Fruit fly (Drosophila melanogaster) whole organism, embryonic: ENCODE data around the gene CG7970.

Experiments
- Adf1 ChIP-seq: fragments of 200-800 bp; sonication (Bioruptor generic); IDR thresholded peaks from 2 replicates; pipeline ENCODE4 v1.3.6; 2022; ENCODE audit warnings: missing biosample characterization, missing genetic modification characterization
- Awh ChIP-seq: fragments of 200-800 bp; sonication (Bioruptor generic); IDR thresholded peaks from 2 replicates; pipeline ENCODE4, ENCODE4 v1.3.6; 2022; ENCODE audit warnings: missing biosample characterization, missing genetic modification characterization
- B-H1 ChIP-seq: fragments of 200-800 bp; sonication (Bioruptor generic); IDR thresholded peaks from 3 replicates; pipeline ENCODE4 v1.3.6; 2022; ENCODE audit warnings: missing biosample characterization, missing genetic modification characterization
- Blimp-1 ChIP-seq: fragments of 200-800 bp; sonication (Bioruptor generic); optimal IDR thresholded peaks from 3 replicates; lab custom pipeline; 2018; ENCODE audit warnings: missing biosample characterization, missing genetic modification characterization, mild to moderate bottlenecking, moderate library complexity, missing genetic modification reagents
- BtbVII ChIP-seq: fragments of 200-800 bp; sonication (Bioruptor generic); optimal IDR thresholded peaks from 3 replicates; lab custom pipeline; 2017; ENCODE audit warnings: missing biosample characterization, mild to moderate bottlenecking, missing genetic modification characterization
- Bteb2 ChIP-seq: fragments of 200-800 bp; sonication (Bioruptor generic); optimal IDR thresholded peaks from 2 replicates; lab custom pipeline; 2016; ENCODE audit warnings: missing biosample characterization, missing genetic modification characterization
- CG10147 ChIP-seq: fragments of 200-800 bp; sonication (Bioruptor generic); optimal IDR thresholded peaks from 2 replicates; lab custom pipeline; 2019; ENCODE audit warnings: missing biosample characterization, mild to moderate bottlenecking, missing genetic modification characterization, moderate library complexity
- CG11560 ChIP-seq: fragments of 200-800 bp; sonication (Bioruptor generic); IDR thresholded peaks from 3 replicates; pipeline ENCODE4 v1.3.6; 2022; ENCODE audit warnings: missing biosample characterization, missing genetic modification characterization
- CG14710 ChIP-seq: fragments of 200-800 bp; sonication (Bioruptor generic); optimal IDR thresholded peaks from 3 replicates; lab custom pipeline; 2019; ENCODE audit warnings: missing biosample characterization, mild to moderate bottlenecking, missing genetic modification characterization, moderate library complexity
- CG1529 ChIP-seq: fragments of 200-800 bp; sonication (Bioruptor generic); optimal IDR thresholded peaks from 3 replicates; lab custom pipeline; 2018; ENCODE audit warnings: missing biosample characterization, missing genetic modification characterization
- CG1603 ChIP-seq: fragments of 200-800 bp; sonication (Bioruptor generic); optimal IDR thresholded peaks from 2 replicates; lab custom pipeline; 2019; ENCODE audit warnings: missing biosample characterization, mild to moderate bottlenecking, missing genetic modification characterization, moderate library complexity
- CG18476 ChIP-seq: fragments of 200-800 bp; sonication (Bioruptor generic); optimal IDR thresholded peaks from 2 replicates; lab custom pipeline; 2016; ENCODE audit warnings: missing biosample characterization, mild to moderate bottlenecking, missing genetic modification characterization
- CG2202 ChIP-seq: fragments of 200-800 bp; sonication (Bioruptor generic); optimal IDR thresholded peaks from 2 replicates; lab custom pipeline; 2018; ENCODE audit warnings: missing biosample characterization, mild to moderate bottlenecking, missing genetic modification characterization
- CG31388 ChIP-seq: fragments of 200-800 bp; sonication (Bioruptor generic); optimal IDR thresholded peaks from 2 replicates; lab custom pipeline; 2016; ENCODE audit warnings: missing biosample characterization, missing genetic modification characterization
- CG3281 ChIP-seq: fragments of 200-800 bp; sonication (Bioruptor generic); optimal IDR thresholded peaks from 3 replicates; lab custom pipeline; 2017; ENCODE audit warnings: missing biosample characterization, mild to moderate bottlenecking, missing genetic modification characterization
- CG33557 ChIP-seq: fragments of 200-800 bp; sonication (Bioruptor generic); optimal IDR thresholded peaks from 2 replicates; lab custom pipeline; 2019; ENCODE audit warnings: missing biosample characterization, mild to moderate bottlenecking, missing genetic modification characterization, moderate library complexity
- CG34422 ChIP-seq: fragments of 200-800 bp; sonication (Bioruptor generic); IDR thresholded peaks from 3 replicates; pipeline ENCODE4 v1.3.6; 2022; ENCODE audit warnings: missing biosample characterization, missing genetic modification characterization
- CG6791 ChIP-seq: fragments of 200-800 bp; sonication (Bioruptor generic); IDR thresholded peaks from 3 replicates; pipeline ENCODE4 v1.3.6; 2022; ENCODE audit warnings: missing biosample characterization, missing genetic modification characterization; ENCODE audit not compliant: partially characterized antibody
- CG7556 ChIP-seq: fragments of 200-800 bp; sonication (Bioruptor generic); optimal IDR thresholded peaks from 2 replicates; lab custom pipeline; 2017; ENCODE audit warnings: missing biosample characterization, mild to moderate bottlenecking, missing genetic modification characterization
- CG8765 ChIP-seq: fragments of 200-800 bp; sonication (Bioruptor generic); IDR thresholded peaks from 2 replicates; pipeline ENCODE4 v1.3.6; 2022; ENCODE audit warnings: missing biosample characterization, missing genetic modification characterization
- CG9727 ChIP-seq: fragments of 200-800 bp; sonication (Bioruptor generic); optimal IDR thresholded peaks from 3 replicates; lab custom pipeline; 2017; ENCODE audit warnings: missing biosample characterization, mild to moderate bottlenecking, missing genetic modification characterization
- CG9817 ChIP-seq: fragments of 200-800 bp; sonication (Bioruptor generic); optimal IDR thresholded peaks from 2 replicates; lab custom pipeline; 2018; ENCODE audit warnings: missing biosample characterization, mild to moderate bottlenecking, missing genetic modification characterization, moderate library complexity
- CG9932 ChIP-seq: fragments of 200-800 bp; sonication (Bioruptor generic); IDR thresholded peaks from 2 replicates; pipeline ENCODE4 v1.3.6; 2022; ENCODE audit warnings: missing biosample characterization, missing genetic modification characterization
- Camta ChIP-seq: fragments of 200-800 bp; sonication (Bioruptor generic); optimal IDR thresholded peaks from 2 replicates; lab custom pipeline; 2016; ENCODE audit warnings: missing biosample characterization, missing genetic modification characterization
- D19A ChIP-seq: fragments of 200-800 bp; optimal IDR thresholded peaks from 3 replicates; lab custom pipeline; 2019; ENCODE audit warnings: missing biosample characterization, mild to moderate bottlenecking, missing genetic modification characterization, moderate library complexity
- HLH3B ChIP-seq: fragments of 200-800 bp; sonication (Bioruptor generic); IDR thresholded peaks from 2 replicates; pipeline ENCODE4 v1.3.6; 2022; ENCODE audit warnings: missing biosample characterization, missing genetic modification characterization
- HLHmδ ChIP-seq: fragments of 200-800 bp; sonication (Bioruptor generic); optimal IDR thresholded peaks from 2 replicates; lab custom pipeline; 2018; ENCODE audit warnings: missing biosample characterization, mild to moderate bottlenecking, missing genetic modification characterization, moderate library complexity
- Hr3 ChIP-seq: fragments of 200-800 bp; sonication (Bioruptor generic); optimal IDR thresholded peaks from 3 replicates; lab custom pipeline; 2016; ENCODE audit warnings: missing biosample characterization, missing genetic modification characterization
- Hr51 ChIP-seq, 2 experiments: fragments of 200-800 bp; sonication (Bioruptor generic); optimal IDR thresholded peaks; 2 replicates in 1 of 2; 3 replicates in 1 of 2; lab custom pipeline; 2016 to 2018; ENCODE audit warnings: missing biosample characterization in 2 of 2, missing genetic modification characterization in 2 of 2, mild to moderate bottlenecking in 1 of 2, moderate library complexity in 1 of 2
- MTF-1 ChIP-seq: fragments of 200-800 bp; sonication (Bioruptor generic); optimal IDR thresholded peaks from 2 replicates; lab custom pipeline; 2018; ENCODE audit warnings: missing biosample characterization, mild to moderate bottlenecking, missing genetic modification characterization, borderline replicate concordance
- Neu2 ChIP-seq: fragments of 200-800 bp; sonication (Bioruptor generic); optimal IDR thresholded peaks from 3 replicates; lab custom pipeline; 2016; ENCODE audit warnings: missing biosample characterization, missing genetic modification characterization, borderline replicate concordance
- Sox102F ChIP-seq: fragments of 200-800 bp; sonication (Bioruptor generic); optimal IDR thresholded peaks from 2 replicates; lab custom pipeline; 2018; ENCODE audit warnings: missing biosample characterization, mild to moderate bottlenecking, missing genetic modification characterization, moderate library complexity
- Sry-δ ChIP-seq: fragments of 200-800 bp; sonication (Bioruptor generic); optimal IDR thresholded peaks from 2 replicates; lab custom pipeline; 2016; ENCODE audit warnings: missing biosample characterization, missing genetic modification characterization
- Taf1 ChIP-seq: fragments of 200-800 bp; sonication (Bioruptor generic); IDR thresholded peaks from 2 replicates; pipeline ENCODE4 v1.3.6; 2022; ENCODE audit warnings: missing biosample characterization, missing genetic modification characterization
- Tbp ChIP-seq: fragments of >200 bp; optimal IDR thresholded peaks from 2 replicates; lab custom pipeline; 2018; ENCODE audit warnings: missing biosample characterization, missing genetic modification characterization
- amos ChIP-seq: fragments of 200-800 bp; sonication (Bioruptor generic); IDR thresholded peaks from 2 replicates; pipeline ENCODE4 v1.3.6; 2022; ENCODE audit warnings: missing biosample characterization, missing genetic modification characterization; ENCODE audit not compliant: partially characterized antibody
- cato ChIP-seq: fragments of 200-800 bp; sonication (Bioruptor generic); optimal IDR thresholded peaks from 2 replicates; lab custom pipeline; 2016; ENCODE audit warnings: missing biosample characterization, missing genetic modification characterization, borderline replicate concordance
- ci ChIP-seq: fragments of 200-800 bp; sonication (Bioruptor generic); IDR thresholded peaks from 3 replicates; pipeline ENCODE4 v1.3.6; 2022; ENCODE audit warnings: missing biosample characterization, missing genetic modification characterization
- h ChIP-seq: fragments of >200 bp; optimal IDR thresholded peaks from 2 replicates; lab custom pipeline; 2017
- jing ChIP-seq: fragments of 200-800 bp; sonication (Bioruptor generic); optimal IDR thresholded peaks from 2 replicates; lab custom pipeline; 2018; ENCODE audit warnings: missing biosample characterization, mild to moderate bottlenecking, missing genetic modification characterization
- lmd ChIP-seq: fragments of 200-800 bp; sonication (Bioruptor generic); IDR thresholded peaks from 2 replicates; pipeline ENCODE4 v1.3.6; 2022; ENCODE audit warnings: missing biosample characterization, missing genetic modification characterization
- mirr ChIP-seq: fragments of 200-800 bp; sonication (Bioruptor generic); optimal IDR thresholded peaks from 3 replicates; lab custom pipeline; 2018; ENCODE audit warnings: missing biosample characterization, mild to moderate bottlenecking, missing genetic modification characterization
- nom ChIP-seq: fragments of 200-800 bp; sonication (Bioruptor generic); optimal IDR thresholded peaks from 2 replicates; lab custom pipeline; 2017; ENCODE audit warnings: missing biosample characterization, missing genetic modification characterization, mild to moderate bottlenecking, moderate library complexity, missing genetic modification reagents
- run ChIP-seq: fragments of 200-800 bp; sonication (Bioruptor generic); optimal IDR thresholded peaks from 3 replicates; lab custom pipeline; 2018; ENCODE audit warnings: missing biosample characterization, mild to moderate bottlenecking, missing genetic modification characterization
- sima ChIP-seq: fragments of 200-800 bp; sonication (Bioruptor generic); optimal IDR thresholded peaks from 2 replicates; lab custom pipeline; 2016; ENCODE audit warnings: missing biosample characterization, missing genetic modification characterization
- slp2 ChIP-seq: fragments of 200-800 bp; sonication (Bioruptor generic); optimal IDR thresholded peaks from 2 replicates; lab custom pipeline; 2016; ENCODE audit warnings: missing biosample characterization, missing genetic modification characterization
- usp ChIP-seq: fragments of >200 bp; optimal IDR thresholded peaks from 2 replicates; lab custom pipeline; 2017; ENCODE audit warnings: missing biosample characterization, missing genetic modification characterization
- vvl ChIP-seq: fragments of 200-800 bp; sonication (Bioruptor generic); IDR thresholded peaks from 2 replicates; pipeline ENCODE4 v1.3.6; 2022; ENCODE audit warnings: missing biosample characterization, missing genetic modification characterization
- wdn ChIP-seq: fragments of 200-800 bp; sonication (Bioruptor generic); IDR thresholded peaks from 2 replicates; pipeline ENCODE4 v1.3.6; 2022; ENCODE audit warnings: missing biosample characterization, missing genetic modification characterization
- wor ChIP-seq: fragments of 200-800 bp; sonication (Bioruptor generic); IDR thresholded peaks from 2 replicates; pipeline ENCODE4 v1.3.6; 2022; ENCODE audit warnings: missing biosample characterization, missing genetic modification characterization

CG7970 gene

DNA sequence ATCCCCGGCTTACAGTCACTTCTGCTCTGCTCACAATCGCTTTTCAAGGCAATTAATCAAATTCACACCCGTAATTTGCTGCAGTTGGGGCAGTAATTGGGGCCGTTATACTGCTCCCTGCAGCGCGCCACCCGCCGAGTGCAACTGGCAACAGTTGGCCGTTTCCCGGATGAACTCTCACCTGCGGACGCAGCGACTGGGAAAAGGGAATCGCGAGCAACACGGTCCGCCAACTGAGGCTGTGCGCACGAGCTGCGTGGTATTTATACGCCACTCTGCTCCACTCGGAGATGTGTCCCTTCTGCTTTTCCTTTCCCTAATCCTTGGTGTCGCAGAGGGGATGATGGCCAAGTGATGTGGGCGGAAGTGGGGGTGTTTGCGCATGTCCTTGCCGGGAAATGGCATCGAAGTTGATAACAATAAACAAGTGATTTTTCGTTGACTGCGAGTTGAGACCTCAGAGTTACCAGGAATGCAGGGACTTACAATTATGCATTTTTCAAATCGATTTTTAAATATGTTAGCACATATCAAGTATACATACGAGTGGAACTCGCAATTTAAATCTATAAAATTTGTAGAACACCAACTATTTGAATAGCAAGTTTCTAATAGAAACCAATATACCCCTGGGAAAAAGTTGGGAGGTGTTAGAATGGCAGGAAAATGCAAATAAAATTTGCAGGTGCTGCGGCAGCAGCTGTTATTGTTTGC lies 23.3 kb upstream of the CG7970 start, which contains the start of gene GC (continued):
- TF ChIP-seq vvl (peak; percentile 46; the same call in 1 of the 2 replicates), Awh (GFP tag; lab: Robert Waterston, UW) (no peak), slp2 (GFP tag; lab: Kevin White, UChicago) (no peak), CG9932 (peak; percentile 53), D19A (tag; lab: Kevin White, UChicago) (no peak), CG34422 (GFP tag; lab: Robert Waterston, UW) (no peak; the same call in 2 of the 3 replicates), B-H1 (GFP tag; lab: Robert Waterston, UW) (no peak), Hr3 (GFP tag; lab: Kevin White, UChicago) (no peak), CG14710 (no peak), HLH3B (GFP tag; lab: Robert Waterston, UW) (peak; percentile 34; the same call in 1 of the 2 replicates), CG6791 (GFP tag; lab: Robert Waterston, UW) (no peak), CG8765 (no peak), Neu2 (GFP tag; lab: Kevin White, UChicago) (no peak), sima (GFP tag; lab: Kevin White, UChicago) (no peak), Sox102F (GFP tag; lab: Kevin White, UChicago) (peak; percentile 26), CG1529 (GFP tag; lab: Kevin White, UChicago) (no peak), CG3281 (no peak), CG7556 (GFP tag; lab: Kevin White, UChicago) (peak; percentile 13), CG31388 (GFP tag; lab: Kevin White, UChicago) (no peak), CG9817 (no peak), mirr (GFP tag; lab: Kevin White, UChicago) (no peak), CG2202 (tag; lab: Kevin White, UChicago) (no peak), Bteb2 (GFP tag; lab: Kevin White, UChicago) (no peak), BtbVII (no peak), Hr51 (GFP tag; optimal IDR thresholded peaks at IDR 0.05; lab: Kevin White, UChicago) (peak in 1 of 2 experiments; percentile 15), nom (no peak), wor (GFP tag; lab: Robert Waterston, UW) (no peak), MTF-1 (no peak), jing (GFP tag; lab: Kevin White, UChicago) (no peak), CG9727 (GFP tag; lab: Kevin White, UChicago) (no peak), Sry-δ (GFP tag; lab: Kevin White, UChicago) (no peak), h (lab: Kevin White, UChicago) (no peak), CG11560 (no peak), cato (no peak), Taf1 (no peak), Camta (GFP tag; lab: Kevin White, UChicago) (no peak), CG10147 (GFP tag; lab: Kevin White, UChicago) (no peak), Adf1 (GFP tag; lab: Robert Waterston, UW) (no peak), Tbp (no peak), amos (GFP tag; lab: Robert Waterston, UW) (no peak), Blimp-1 (GFP tag; lab: Kevin White, UChicago) (no peak), lmd (GFP tag; lab: Robert Waterston, UW) (no peak), CG1603 (no peak), run (tag; lab: Kevin White, UChicago) (no peak), ci (peak; percentile 39; the same call in 1 of the 3 replicates), CG33557 (no peak), HLHmδ (GFP tag; lab: Kevin White, UChicago) (no peak), CG18476 (GFP tag; lab: Kevin White, UChicago) (no peak), wdn (GFP tag; lab: Robert Waterston, UW) (no peak), usp (GFP tag; lab: Kevin White, UChicago) (no peak)
